Fruit fly (Drosophila melanogaster): ENCODE results near the gene CG3345.

The CG3345 gene

DNA sequence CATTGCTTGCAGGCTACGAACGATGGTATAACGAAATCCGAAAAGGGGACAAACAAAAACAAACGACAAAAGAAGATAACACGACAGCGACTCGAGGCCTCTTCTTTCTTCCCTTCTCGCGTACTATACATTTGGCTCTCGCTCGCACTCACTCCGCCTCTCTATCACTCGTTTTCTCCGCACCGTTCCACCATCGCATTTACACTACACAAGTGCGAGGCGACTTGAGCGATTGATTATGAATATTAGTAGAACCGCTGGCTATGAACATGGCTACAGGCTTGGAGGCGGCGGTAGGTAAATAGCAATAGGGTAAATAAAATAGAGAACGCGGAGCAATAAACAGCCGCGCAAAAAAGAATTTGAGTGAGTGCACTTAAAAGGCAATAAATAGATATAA lies 48.4 kb upstream of the CG3345 start (continued):
- no peak for TF ChIP-seq CG18011 (GFP tag; optimal IDR thresholded peaks at IDR 0.05)
- TF ChIP-seq CG2116 (GFP tag; optimal IDR thresholded peaks at IDR 0.05) = no peak
- peak; percentile 93 for TF ChIP-seq pros (GFP tag; optimal IDR thresholded peaks at IDR 0.05)
- TF ChIP-seq usp (GFP tag; optimal IDR thresholded peaks at IDR 0.05) = no peak
- TF ChIP-seq CG3407 (GFP tag; optimal IDR thresholded peaks at IDR 0.05) = peak; percentile 47
- peak; percentile 42 for TF ChIP-seq Sox100B (GFP tag; optimal IDR thresholded peaks at IDR 0.05)
- TF ChIP-seq CkIIα-i1 (GFP tag; IDR thresholded peaks at IDR 0.05) = no peak
- peak; percentile 87 for TF ChIP-seq CG15479 (GFP tag; optimal IDR thresholded peaks at IDR 0.05)
- TF ChIP-seq GATAe (GFP tag; conservative IDR thresholded peaks at IDR 0.05) = no peak
- TF ChIP-seq Gsc (GFP tag; IDR thresholded peaks at IDR 0.05) = no peak
- no peak for TF ChIP-seq stc (GFP tag; IDR thresholded peaks at IDR 0.05)
- no peak for TF ChIP-seq Sin3A (optimal IDR thresholded peaks at IDR 0.05)
- no peak for TF ChIP-seq Awh (GFP tag; IDR thresholded peaks at IDR 0.05)
- TF ChIP-seq CG10543 (GFP tag; optimal IDR thresholded peaks at IDR 0.05) = peak; percentile 35
- no peak for TF ChIP-seq Atf3 (GFP tag; optimal IDR thresholded peaks at IDR 0.05)
- TF ChIP-seq Meics (GFP tag; optimal IDR thresholded peaks at IDR 0.05) = no peak
- TF ChIP-seq CG3726 (GFP tag; IDR thresholded peaks at IDR 0.05) = no peak
- TF ChIP-seq grau (tag; optimal IDR thresholded peaks at IDR 0.05) = no peak
- TF ChIP-seq Six4 (GFP tag; optimal IDR thresholded peaks at IDR 0.05) = no peak
- no peak for TF ChIP-seq Gug (GFP tag; IDR thresholded peaks at IDR 0.05)
- TF ChIP-seq CG1792 (GFP tag; optimal IDR thresholded peaks at IDR 0.05) = peak; percentile 38
- TF ChIP-seq CG7372 (GFP tag; IDR thresholded peaks at IDR 0.05) = no peak
- no peak for TF ChIP-seq vfl (GFP tag; optimal IDR thresholded peaks at IDR 0.05)
- peak; percentile 44 to 45 for TF ChIP-seq bsh (GFP tag; optimal IDR thresholded peaks at IDR 0.05)
- peak; percentile 4 for TF ChIP-seq CG13775 (GFP tag; optimal IDR thresholded peaks at IDR 0.05)
- no peak for TF ChIP-seq da (GFP tag; optimal IDR thresholded peaks at IDR 0.05)
- no peak for TF ChIP-seq sisA (GFP tag; IDR thresholded peaks at IDR 0.05)
- peak; percentile 11 for TF ChIP-seq HmgZ (tag; optimal IDR thresholded peaks at IDR 0.05)
- no peak for TF ChIP-seq CG4617 (GFP tag; optimal IDR thresholded peaks at IDR 0.05; ENCODE audit: borderline replicate concordance)
- TF ChIP-seq pb (GFP tag; optimal IDR thresholded peaks at IDR 0.05) = no peak
- TF ChIP-seq fd64A (GFP tag; optimal IDR thresholded peaks at IDR 0.05) = peak; percentile 28
- TF ChIP-seq yki (optimal IDR thresholded peaks at IDR 0.05) = no peak
- TF ChIP-seq CG10431 (GFP tag; optimal IDR thresholded peaks at IDR 0.05) = peak; percentile 12
- TF ChIP-seq CG4424 (GFP tag; optimal IDR thresholded peaks at IDR 0.05) = no peak
- TF ChIP-seq lmd (GFP tag; IDR thresholded peaks at IDR 0.05) = no peak
- no peak for TF ChIP-seq CG3065 (GFP tag; optimal IDR thresholded peaks at IDR 0.05)
- no peak for TF ChIP-seq mam (GFP tag; optimal IDR thresholded peaks at IDR 0.05)
- TF ChIP-seq CG10959 (GFP tag; IDR thresholded peaks at IDR 0.05) = no peak
- no peak for TF ChIP-seq Scr (GFP tag; IDR thresholded peaks at IDR 0.05; ENCODE audit: partially characterized antibody)
- peak; percentile 47 for TF ChIP-seq CrebB (tag; optimal IDR thresholded peaks at IDR 0.05)
- TF ChIP-seq Chrac-16 (GFP tag; optimal IDR thresholded peaks at IDR 0.05) = no peak
- TF ChIP-seq CG6813 (GFP tag; optimal IDR thresholded peaks at IDR 0.05) = peak; percentile 67
- peak; percentile 48; the same call in 1 of the 2 replicates for TF ChIP-seq sob (GFP tag; IDR thresholded peaks at IDR 0.05)
- TF ChIP-seq trh (GFP tag; optimal IDR thresholded peaks at IDR 0.05) = peak; percentile 3
- no peak for TF ChIP-seq CG6254 (GFP tag; optimal IDR thresholded peaks at IDR 0.05)
- 0 out of 3 replicates have a peak, but pooled peaks have one; percentile 29 for TF ChIP-seq Dbx (GFP tag; IDR thresholded peaks at IDR 0.05)
- TF ChIP-seq CG8089 (GFP tag; optimal IDR thresholded peaks at IDR 0.05) = no peak
- TF ChIP-seq CG12659 (GFP tag; optimal IDR thresholded peaks at IDR 0.05) = peak; percentile 20
- TF ChIP-seq fd3F (GFP tag; optimal IDR thresholded peaks at IDR 0.05) = no peak
- TF ChIP-seq CG11456 (GFP tag; IDR thresholded peaks at IDR 0.05) = no peak
- TF ChIP-seq Elba2 (GFP tag; optimal IDR thresholded peaks at IDR 0.05) = no peak
- TF ChIP-seq croc (GFP tag; conservative IDR thresholded peaks at IDR 0.05) = no peak
- TF ChIP-seq Mes4 (GFP tag; optimal IDR thresholded peaks at IDR 0.05) = peak; percentile 24
